Worm (Caenorhabditis elegans) whole organism, L4 larva: Measurements from ENCODE around the gene maph-1.3.

Experiments used
- F37D6.2 ChIP-seq: sonication (generic microtip); optimal IDR thresholded peaks from 2 replicates; lab custom pipeline; 2016; ENCODE audit warnings: mild to moderate bottlenecking, missing genetic modification characterization, missing compliant biosample characterization
- F44E2.7 ChIP-seq: fragments of 200-800 bp; sonication (Bioruptor generic); IDR thresholded peaks from 2 replicates; pipeline ENCODE4 v2.1.2; 2022; ENCODE audit warnings: missing genetic modification characterization, missing compliant biosample characterization
- T26A8.4 ChIP-seq: fragments of 200-800 bp; sonication (Bioruptor generic); IDR thresholded peaks from 2 replicates; pipeline ENCODE4 v1.3.6; 2022; ENCODE audit warnings: missing genetic modification characterization, missing compliant biosample characterization
- Y105C5A.15 ChIP-seq: fragments of 200-800 bp; sonication (Bioruptor generic); IDR thresholded peaks from 2 replicates; pipeline ENCODE4 v1.3.6; 2022; ENCODE audit warnings: missing genetic modification characterization, missing compliant biosample characterization
- Y48G9A.11 ChIP-seq: fragments of 200-800 bp; sonication (Bioruptor generic); IDR thresholded peaks from 2 replicates; pipeline ENCODE4 v1.3.6; 2022; ENCODE audit warnings: missing genetic modification reagents, missing genetic modification characterization, missing compliant biosample characterization
- arid-1 ChIP-seq: fragments of 200-800 bp; sonication (Bioruptor generic); conservative IDR thresholded peaks from 2 replicates; pipeline ENCODE4 v1.3.6; 2022; ENCODE audit warnings: missing genetic modification reagents, missing genetic modification characterization, missing compliant biosample characterization
- attf-4 ChIP-seq: sonication (generic microtip); optimal IDR thresholded peaks from 3 replicates; lab custom pipeline; 2017; ENCODE audit warnings: missing biosample characterization, missing genetic modification characterization
- ceh-20 ChIP-seq: fragments of 200-800 bp; sonication (Bioruptor generic); IDR thresholded peaks from 2 replicates; pipeline ENCODE4 v1.3.6; 2022; ENCODE audit warnings: missing genetic modification reagents, missing genetic modification characterization, missing compliant biosample characterization
- ctbp-1 ChIP-seq: fragments of 200-800 bp; sonication (Bioruptor generic); IDR thresholded peaks from 2 replicates; pipeline ENCODE4 v1.3.6; 2022; ENCODE audit warnings: missing genetic modification reagents, missing genetic modification characterization, missing compliant biosample characterization
- daf-16 ChIP-seq, 3 experiments: sonication (generic microtip); optimal IDR thresholded peaks; 2 replicates each; lab custom pipeline; 2016 to 2017; ENCODE audit warnings: missing genetic modification characterization in 3 of 3, missing genetic modification reagents in 3 of 3, mild to moderate bottlenecking in 2 of 3, missing compliant biosample characterization in 2 of 3, missing biosample characterization in 1 of 3, moderate library complexity in 1 of 3
- daf-8 ChIP-seq: fragments of 200-800 bp; sonication (Bioruptor generic); IDR thresholded peaks from 2 replicates; pipeline ENCODE4 v1.3.6; 2022; ENCODE audit warnings: missing genetic modification characterization, missing compliant biosample characterization
- duxl-1 ChIP-seq: sonication (generic microtip); optimal IDR thresholded peaks from 2 replicates; lab custom pipeline; 2016; ENCODE audit warnings: mild to moderate bottlenecking, missing genetic modification characterization, moderate library complexity, missing compliant biosample characterization; ENCODE audit not compliant: poor library complexity
- dve-1 ChIP-seq: sonication (generic microtip); optimal IDR thresholded peaks from 2 replicates; lab custom pipeline; 2017; ENCODE audit warnings: antibody characterized with exemption, mild to moderate bottlenecking, missing genetic modification characterization, missing compliant biosample characterization; ENCODE audit not compliant: insufficient read depth
- egl-43 ChIP-seq: fragments of 200-800 bp; sonication (Bioruptor generic); IDR thresholded peaks from 2 replicates; pipeline ENCODE4 v1.3.6; 2022; ENCODE audit warnings: missing genetic modification reagents, missing genetic modification characterization, missing compliant biosample characterization
- hlh-30 ChIP-seq: sonication (generic microtip); optimal IDR thresholded peaks from 2 replicates; lab custom pipeline; 2017; ENCODE audit warnings: antibody characterized with exemption, mild to moderate bottlenecking, missing genetic modification characterization, missing compliant biosample characterization; ENCODE audit not compliant: insufficient read depth
- hmg-1.1 ChIP-seq: fragments of 200-800 bp; sonication (Bioruptor generic); IDR thresholded peaks from 2 replicates; pipeline ENCODE4 v1.3.6; 2022; ENCODE audit warnings: missing genetic modification reagents, missing genetic modification characterization, missing compliant biosample characterization
- lim-7 ChIP-seq: fragments of 200-800 bp; sonication (Bioruptor generic); IDR thresholded peaks from 2 replicates; pipeline ENCODE4 v1.3.6; 2022; ENCODE audit warnings: missing genetic modification characterization, missing compliant biosample characterization
- lin-29 ChIP-seq: fragments of 200-800 bp; sonication (Bioruptor generic); IDR thresholded peaks from 2 replicates; pipeline ENCODE4 v1.3.6; 2022; ENCODE audit warnings: missing genetic modification reagents, missing genetic modification characterization, missing compliant biosample characterization
- lir-3 ChIP-seq: sonication (generic microtip); optimal IDR thresholded peaks from 2 replicates; lab custom pipeline; 2016; ENCODE audit warnings: mild to moderate bottlenecking, missing genetic modification characterization, missing compliant biosample characterization
- lsy-2 ChIP-seq, 2 experiments: fragments of 150-350 bp in 1 of 2; sonication (generic microtip) in 1 of 2; optimal IDR thresholded peaks; 2 replicates each; lab custom pipeline; 2014 to 2017; ENCODE audit warnings: missing biosample characterization in 2 of 2, missing genetic modification characterization in 2 of 2
- mdt-29 ChIP-seq: fragments of 200-800 bp; sonication (Bioruptor generic); IDR thresholded peaks from 2 replicates; pipeline ENCODE4 v1.3.6; 2022; ENCODE audit warnings: missing genetic modification reagents, missing genetic modification characterization, missing compliant biosample characterization
- mep-1 ChIP-seq: fragments of 150-350 bp; sonication (generic microtip); optimal IDR thresholded peaks from 3 replicates; lab custom pipeline; 2014; ENCODE audit warnings: missing biosample characterization, missing genetic modification characterization
- mes-2 ChIP-seq: sonication (generic microtip); optimal IDR thresholded peaks from 2 replicates; lab custom pipeline; 2016; ENCODE audit warnings: missing genotype, mild to moderate bottlenecking, missing genetic modification characterization, missing compliant biosample characterization; ENCODE audit not compliant: poor library complexity, severe bottlenecking
- mxl-3 ChIP-seq: fragments of 200-800 bp; sonication (Bioruptor generic); optimal IDR thresholded peaks from 2 replicates; lab custom pipeline; 2018; ENCODE audit warnings: mild to moderate bottlenecking, missing genetic modification characterization, missing compliant biosample characterization
- nhr-41 ChIP-seq: fragments of 200-800 bp; sonication (Bioruptor generic); IDR thresholded peaks from 2 replicates; pipeline ENCODE4 v1.3.6; 2022; ENCODE audit warnings: missing genetic modification reagents, missing genetic modification characterization, missing compliant biosample characterization
- nhr-48 ChIP-seq: sonication (generic microtip); optimal IDR thresholded peaks from 2 replicates; lab custom pipeline; 2016; ENCODE audit warnings: mild to moderate bottlenecking, missing genetic modification characterization, missing compliant biosample characterization
- nhr-6 ChIP-seq: fragments of 150-350 bp; optimal IDR thresholded peaks from 2 replicates; lab custom pipeline; 2014; ENCODE audit warnings: missing biosample characterization, missing genetic modification characterization
- nhr-77 ChIP-seq: fragments of 150-350 bp; optimal IDR thresholded peaks from 2 replicates; lab custom pipeline; 2014; ENCODE audit warnings: missing biosample characterization, missing genetic modification characterization
- pha-4 ChIP-seq, 2 experiments: fragments of 150-350 bp in 1 of 2; fragments of 200-800 bp in 1 of 2; sonication (Bioruptor generic) in 1 of 2; IDR thresholded peaks in 1 of 2; optimal IDR thresholded peaks in 1 of 2; 2 replicates each; pipeline versions ENCODE4 v1.3.6 to Lab custom; 2014 to 2022; ENCODE audit warnings: missing genetic modification characterization in 2 of 2, missing genetic modification reagents in 2 of 2, missing biosample characterization in 1 of 2, missing compliant biosample characterization in 1 of 2
- php-3 ChIP-seq: fragments of 200-800 bp; sonication (Bioruptor generic); IDR thresholded peaks from 2 replicates; pipeline ENCODE4 v1.3.6; 2022; ENCODE audit warnings: missing genetic modification reagents, missing genetic modification characterization, missing compliant biosample characterization
- pqm-1 ChIP-seq: sonication (generic microtip); optimal IDR thresholded peaks from 2 replicates; lab custom pipeline; 2017; ENCODE audit warnings: missing biosample characterization, missing genetic modification characterization
- rbr-2 ChIP-seq: sonication (generic microtip); optimal IDR thresholded peaks from 2 replicates; lab custom pipeline; 2016; ENCODE audit warnings: missing genotype, missing genetic modification characterization, missing compliant biosample characterization
- saeg-2 ChIP-seq: fragments of 200-800 bp; sonication (Bioruptor generic); IDR thresholded peaks from 2 replicates; pipeline ENCODE4 v1.3.6; 2022; ENCODE audit warnings: missing genetic modification reagents, missing genetic modification characterization, missing compliant biosample characterization
- sdz-12 ChIP-seq: fragments of 200-800 bp; sonication (Bioruptor generic); optimal IDR thresholded peaks from 2 replicates; lab custom pipeline; 2018; ENCODE audit warnings: mild to moderate bottlenecking, missing genetic modification characterization, missing compliant biosample characterization
- set-16 ChIP-seq: fragments of 200-800 bp; sonication (Bioruptor generic); IDR thresholded peaks from 2 replicates; pipeline ENCODE4 v1.3.6; 2022; ENCODE audit warnings: missing genetic modification reagents, missing genetic modification characterization, missing compliant biosample characterization
- skn-1 ChIP-seq: fragments of 150-350 bp; optimal IDR thresholded peaks from 2 replicates; lab custom pipeline; 2014; ENCODE audit warnings: missing biosample characterization, missing genetic modification characterization
- snpc-1.2 ChIP-seq: fragments of 200-800 bp; sonication (Bioruptor generic); IDR thresholded peaks from 2 replicates; pipeline ENCODE4 v1.3.6; 2022; ENCODE audit warnings: missing genetic modification reagents, missing genetic modification characterization, missing compliant biosample characterization
- snpc-4 ChIP-seq: fragments of 150-350 bp; optimal IDR thresholded peaks from 2 replicates; lab custom pipeline; 2014; ENCODE audit warnings: missing biosample characterization, missing genetic modification characterization
- spr-1 ChIP-seq: sonication (generic microtip); optimal IDR thresholded peaks from 2 replicates; lab custom pipeline; 2016; ENCODE audit warnings: mild to moderate bottlenecking, missing genetic modification characterization, missing compliant biosample characterization
- spr-3 ChIP-seq: fragments of 200-800 bp; sonication (Bioruptor generic); optimal IDR thresholded peaks from 2 replicates; lab custom pipeline; 2018; ENCODE audit warnings: mild to moderate bottlenecking, missing genetic modification characterization, missing compliant biosample characterization
- unc-62 ChIP-seq, 3 experiments: fragments of 150-350 bp in 1 of 3; sonication (generic microtip); optimal IDR thresholded peaks in 2 of 3; peaks in 1 of 3; 1 replicate in 1 of 3; 2 replicates in 2 of 3; lab custom pipeline; 2014 to 2017; ENCODE audit warnings: missing biosample characterization in 3 of 3, missing genetic modification characterization in 3 of 3, missing genetic modification reagents in 3 of 3, missing genotype in 1 of 3
- ztf-7 ChIP-seq: fragments of 150-350 bp; optimal IDR thresholded peaks from 2 replicates; lab custom pipeline; 2014; ENCODE audit warnings: missing biosample characterization, missing genetic modification characterization

The maph-1.3 gene

DNA sequence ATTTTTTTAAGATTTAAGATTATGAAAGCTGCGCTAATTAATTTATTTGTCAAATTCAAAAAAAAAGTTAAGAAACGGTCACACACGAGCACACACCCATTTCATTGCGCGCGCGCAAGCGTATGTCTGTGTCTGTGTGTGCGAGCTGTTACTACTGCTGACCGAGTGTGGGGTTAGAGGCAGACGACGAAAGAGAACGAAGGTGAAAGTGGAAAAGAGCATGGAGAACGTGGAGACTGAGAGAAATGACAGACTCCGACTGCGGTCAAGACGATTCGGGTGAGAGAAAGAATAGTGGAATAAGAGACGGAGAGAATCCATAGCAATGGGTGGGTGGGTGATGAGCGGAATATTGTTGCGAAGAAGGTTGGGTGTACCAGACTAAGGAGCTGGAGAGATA is 24.6 kb upstream of the maph-1.3 start (continued):
- TF ChIP-seq T26A8.4 (GFP tag; lab: Robert Waterston, UW): peak; percentile 67
- peak; percentile 9; the same call in 1 of the 2 replicates for TF ChIP-seq ctbp-1 (GFP tag; lab: Robert Waterston, UW)
- no peak for TF ChIP-seq spr-1 (tag; lab: Kevin White, UChicago)
- TF ChIP-seq spr-3 (GFP tag; lab: Kevin White, UChicago): no peak
- TF ChIP-seq nhr-6 (tag; lab: Kevin White, UChicago): peak; percentile 69
- peak; percentile 78 for TF ChIP-seq dve-1 (tag; lab: Kevin White, UChicago)
- peak; percentile 86 for TF ChIP-seq hmg-1.1 (GFP tag; lab: Robert Waterston, UW)
- peak; percentile 8 for TF ChIP-seq ztf-7 (tag; lab: Kevin White, UChicago)
- TF ChIP-seq Y105C5A.15: no peak
- peak; percentile 64 for TF ChIP-seq mes-2
- no peak for TF ChIP-seq lin-29 (GFP tag; lab: Robert Waterston, UW)
- TF ChIP-seq pqm-1 (tag; lab: Kevin White, UChicago): peak; percentile 42
- TF ChIP-seq nhr-48: peak; percentile 46
- TF ChIP-seq ceh-20: 0 out of 2 replicates have a peak, but pooled peaks have one; percentile 10
- no peak for TF ChIP-seq php-3 (GFP tag; lab: Robert Waterston, UW)
- TF ChIP-seq rbr-2 (tag; lab: Kevin White, UChicago): peak; percentile 50
- TF ChIP-seq hlh-30 (tag; lab: Kevin White, UChicago): peak; percentile 93
- TF ChIP-seq snpc-4 (tag; lab: Kevin White, UChicago): no peak
- TF ChIP-seq duxl-1: no peak
- peak in 1 of 2 experiments; percentile 75 for TF ChIP-seq lsy-2 (tag; optimal IDR thresholded peaks at IDR 0.05; lab: Kevin White, UChicago)
- no peak for TF ChIP-seq daf-16 (GFP tag; optimal IDR thresholded peaks at IDR 0.05; lab: Kevin White, UChicago)
- peak; percentile 12 for TF ChIP-seq daf-16 (tag; optimal IDR thresholded peaks at IDR 0.05; lab: Kevin White, UChicago)
- TF ChIP-seq sdz-12 (GFP tag; lab: Kevin White, UChicago): no peak
- no peak for TF ChIP-seq pha-4 (GFP tag; IDR thresholded peaks at IDR 0.05; lab: Robert Waterston, UW)
- no peak for TF ChIP-seq pha-4 (tag; optimal IDR thresholded peaks at IDR 0.05; lab: Kevin White, UChicago)
- TF ChIP-seq mep-1 (tag; lab: Kevin White, UChicago): peak; percentile 77
- TF ChIP-seq nhr-41 (GFP tag; lab: Robert Waterston, UW): peak; percentile 50; the same call in 1 of the 2 replicates
- no peak for TF ChIP-seq attf-4 (tag; lab: Kevin White, UChicago)
- no peak for TF ChIP-seq Y48G9A.11 (GFP tag; lab: Robert Waterston, UW)
- TF ChIP-seq nhr-77 (tag; lab: Kevin White, UChicago): peak; percentile 77
- no peak for TF ChIP-seq skn-1 (tag; lab: Kevin White, UChicago)
- TF ChIP-seq mdt-29 (GFP tag; lab: Robert Waterston, UW): no peak
- TF ChIP-seq arid-1 (GFP tag; lab: Robert Waterston, UW): 0 out of 2 replicates have a peak, but pooled peaks have one; percentile 32
- TF ChIP-seq saeg-2 (GFP tag; lab: Robert Waterston, UW): no peak
- no peak for TF ChIP-seq snpc-1.2 (GFP tag; lab: Robert Waterston, UW)
- peak; percentile 78 for TF ChIP-seq egl-43 (GFP tag; lab: Robert Waterston, UW)
- TF ChIP-seq daf-8 (GFP tag; lab: Robert Waterston, UW): no peak

DNA sequence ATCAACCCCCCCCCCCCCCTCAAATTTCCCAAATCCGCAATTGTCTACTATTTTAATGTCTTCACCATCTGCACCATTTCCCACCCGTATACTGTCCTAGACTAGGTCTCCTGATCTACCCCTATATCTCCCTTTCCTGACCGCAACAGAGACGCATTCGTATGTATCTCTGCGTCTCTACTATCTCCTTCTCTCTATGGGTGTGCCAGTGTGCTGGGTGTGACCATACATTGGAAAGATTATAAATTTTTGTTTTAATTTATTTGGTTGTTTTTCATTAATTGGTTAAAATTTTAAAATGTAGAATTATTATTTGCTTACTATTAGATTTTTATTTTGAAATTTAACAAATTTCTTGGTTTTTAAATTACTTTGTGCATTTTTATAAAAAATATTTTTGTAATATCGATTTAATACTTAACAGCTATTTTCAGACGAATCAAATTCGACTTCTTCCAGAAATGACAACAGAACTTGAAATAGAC is 22.7 kb upstream of the maph-1.3 start, which contains the start of gene amx-1:
Gene amx-1, plus strand, starts transcription at position 435 of the 485 bp plus-strand sequence.
- no peak for TF ChIP-seq lim-7
- TF ChIP-seq mes-2: peak; percentile 27
- no peak for TF ChIP-seq mxl-3 (GFP tag; lab: Kevin White, UChicago)
- no peak for TF ChIP-seq ceh-20
- peak in 1 of 2 experiments; percentile 27 for TF ChIP-seq unc-62 (GFP tag; optimal IDR thresholded peaks at IDR 0.05 in 1 of 2; lab: Kevin White, UChicago)
- TF ChIP-seq unc-62 (tag; optimal IDR thresholded peaks at IDR 0.05; lab: Kevin White, UChicago): no peak
- no peak for TF ChIP-seq F44E2.7 (GFP tag; lab: Robert Waterston, UW)
- no peak for TF ChIP-seq set-16 (GFP tag; lab: Robert Waterston, UW)
- TF ChIP-seq F37D6.2 (tag; lab: Kevin White, UChicago): no peak
- no peak for TF ChIP-seq lir-3 (tag; lab: Kevin White, UChicago)
- TF ChIP-seq hlh-30 (tag; lab: Kevin White, UChicago): peak; percentile 18
